Worm (Caenorhabditis elegans) whole organism, L4 larva: ENCODE data around the gene rha-2.

Experiments used
- D1046.2 ChIP-seq: fragments of 200-800 bp; sonication (Bioruptor generic); IDR thresholded peaks from 2 replicates; pipeline ENCODE4 v1.3.6; 2022; ENCODE audit warnings: missing genetic modification characterization, missing compliant biosample characterization
- F26F4.8 ChIP-seq: fragments of 200-800 bp; sonication (Bioruptor generic); conservative IDR thresholded peaks from 2 replicates; pipeline ENCODE4 v1.3.6; 2022; ENCODE audit warnings: missing genetic modification characterization, missing compliant biosample characterization
- T26A8.4 ChIP-seq: fragments of 200-800 bp; sonication (Bioruptor generic); IDR thresholded peaks from 2 replicates; pipeline ENCODE4 v1.3.6; 2022; ENCODE audit warnings: missing genetic modification characterization, missing compliant biosample characterization
- Y5F2A.4 ChIP-seq: fragments of 200-800 bp; sonication (Bioruptor generic); optimal IDR thresholded peaks from 2 replicates; lab custom pipeline; 2018; ENCODE audit warnings: mild to moderate bottlenecking, missing genetic modification characterization, missing compliant biosample characterization
- aly-2 ChIP-seq: sonication (generic microtip); optimal IDR thresholded peaks from 2 replicates; lab custom pipeline; 2018; ENCODE audit warnings: missing biosample characterization, missing genetic modification characterization
- ama-1 ChIP-seq: fragments of 150-350 bp; optimal IDR thresholded peaks from 2 replicates; lab custom pipeline; 2014; ENCODE audit warnings: inconsistent platforms, mixed read lengths
- arid-1 ChIP-seq: fragments of 200-800 bp; sonication (Bioruptor generic); conservative IDR thresholded peaks from 2 replicates; pipeline ENCODE4 v1.3.6; 2022; ENCODE audit warnings: missing genetic modification reagents, missing genetic modification characterization, missing compliant biosample characterization
- attf-4 ChIP-seq: sonication (generic microtip); optimal IDR thresholded peaks from 3 replicates; lab custom pipeline; 2017; ENCODE audit warnings: missing biosample characterization, missing genetic modification characterization
- ceh-44 ChIP-seq: fragments of 200-800 bp; sonication (Bioruptor generic); IDR thresholded peaks from 2 replicates; pipeline ENCODE4 v1.3.6; 2022; ENCODE audit warnings: missing genetic modification reagents, missing genetic modification characterization, missing compliant biosample characterization
- cey-2 ChIP-seq: sonication (generic microtip); optimal IDR thresholded peaks from 3 replicates; lab custom pipeline; 2017; ENCODE audit warnings: missing genetic modification characterization, mild to moderate bottlenecking, missing compliant biosample characterization, antibody characterized with exemption, borderline replicate concordance; ENCODE audit not compliant: insufficient read depth
- ctbp-1 ChIP-seq: fragments of 200-800 bp; sonication (Bioruptor generic); IDR thresholded peaks from 2 replicates; pipeline ENCODE4 v1.3.6; 2022; ENCODE audit warnings: missing genetic modification reagents, missing genetic modification characterization, missing compliant biosample characterization
- daf-16 ChIP-seq, 3 experiments: sonication (generic microtip); optimal IDR thresholded peaks; 2 replicates each; lab custom pipeline; 2016 to 2017; ENCODE audit warnings: missing genetic modification characterization in 3 of 3, missing genetic modification reagents in 3 of 3, mild to moderate bottlenecking in 2 of 3, missing compliant biosample characterization in 2 of 3, missing biosample characterization in 1 of 3, moderate library complexity in 1 of 3
- dmd-8 ChIP-seq: fragments of 200-800 bp; sonication (Bioruptor generic); IDR thresholded peaks from 2 replicates; pipeline ENCODE4 v1.3.6; 2022; ENCODE audit warnings: missing genetic modification characterization, missing compliant biosample characterization
- duxl-1 ChIP-seq: sonication (generic microtip); optimal IDR thresholded peaks from 2 replicates; lab custom pipeline; 2016; ENCODE audit warnings: mild to moderate bottlenecking, missing genetic modification characterization, moderate library complexity, missing compliant biosample characterization; ENCODE audit not compliant: poor library complexity
- dve-1 ChIP-seq: sonication (generic microtip); optimal IDR thresholded peaks from 2 replicates; lab custom pipeline; 2017; ENCODE audit warnings: antibody characterized with exemption, mild to moderate bottlenecking, missing genetic modification characterization, missing compliant biosample characterization; ENCODE audit not compliant: insufficient read depth
- egl-43 ChIP-seq: fragments of 200-800 bp; sonication (Bioruptor generic); IDR thresholded peaks from 2 replicates; pipeline ENCODE4 v1.3.6; 2022; ENCODE audit warnings: missing genetic modification reagents, missing genetic modification characterization, missing compliant biosample characterization
- fos-1 ChIP-seq: fragments of 150-350 bp; optimal IDR thresholded peaks from 2 replicates; lab custom pipeline; 2014; ENCODE audit warnings: missing biosample characterization, missing genetic modification characterization
- hif-1 ChIP-seq, 2 experiments: sonication (generic microtip); optimal IDR thresholded peaks; 2 replicates each; lab custom pipeline; 2016 to 2017; ENCODE audit warnings: missing compliant biosample characterization in 2 of 2, missing genetic modification characterization in 2 of 2, missing genetic modification reagents in 2 of 2, missing genotype in 2 of 2, mild to moderate bottlenecking in 1 of 2
- hlh-11 ChIP-seq: fragments of 200-800 bp; sonication (Bioruptor generic); optimal IDR thresholded peaks from 2 replicates; lab custom pipeline; 2018; ENCODE audit warnings: mild to moderate bottlenecking, missing genetic modification characterization, missing compliant biosample characterization
- hmg-1.1 ChIP-seq: fragments of 200-800 bp; sonication (Bioruptor generic); IDR thresholded peaks from 2 replicates; pipeline ENCODE4 v1.3.6; 2022; ENCODE audit warnings: missing genetic modification reagents, missing genetic modification characterization, missing compliant biosample characterization
- jun-1 ChIP-seq: fragments of 150-350 bp; optimal IDR thresholded peaks from 2 replicates; lab custom pipeline; 2014; ENCODE audit warnings: missing biosample characterization, missing genetic modification reagents, missing genetic modification characterization
- lim-7 ChIP-seq: fragments of 200-800 bp; sonication (Bioruptor generic); IDR thresholded peaks from 2 replicates; pipeline ENCODE4 v1.3.6; 2022; ENCODE audit warnings: missing genetic modification characterization, missing compliant biosample characterization
- lin-1 ChIP-seq: fragments of 200-800 bp; sonication (Bioruptor generic); IDR thresholded peaks from 2 replicates; pipeline ENCODE4 v1.3.6; 2022; ENCODE audit warnings: missing genetic modification reagents, missing genetic modification characterization, missing compliant biosample characterization
- lin-13 ChIP-seq: fragments of 150-350 bp; optimal IDR thresholded peaks from 2 replicates; lab custom pipeline; 2014; ENCODE audit warnings: missing biosample characterization, missing genetic modification reagents, missing genetic modification characterization
- lin-38 ChIP-seq: fragments of 200-800 bp; sonication (Bioruptor generic); IDR thresholded peaks from 2 replicates; pipeline ENCODE4 v1.3.6; 2022; ENCODE audit warnings: missing genetic modification reagents, missing genetic modification characterization, missing compliant biosample characterization
- lin-39 ChIP-seq: fragments of 150-350 bp; optimal IDR thresholded peaks from 2 replicates; lab custom pipeline; 2014; ENCODE audit warnings: missing biosample characterization, missing genetic modification reagents, missing genetic modification characterization
- lsy-2 ChIP-seq, 2 experiments: fragments of 150-350 bp in 1 of 2; sonication (generic microtip) in 1 of 2; optimal IDR thresholded peaks; 2 replicates each; lab custom pipeline; 2014 to 2017; ENCODE audit warnings: missing biosample characterization in 2 of 2, missing genetic modification characterization in 2 of 2
- madf-9 ChIP-seq: fragments of 200-800 bp; sonication (Bioruptor generic); conservative IDR thresholded peaks from 2 replicates; pipeline ENCODE4 v1.3.6; 2022; ENCODE audit warnings: missing genetic modification reagents, missing genetic modification characterization, missing compliant biosample characterization
- mdt-29 ChIP-seq: fragments of 200-800 bp; sonication (Bioruptor generic); IDR thresholded peaks from 2 replicates; pipeline ENCODE4 v1.3.6; 2022; ENCODE audit warnings: missing genetic modification reagents, missing genetic modification characterization, missing compliant biosample characterization
- mep-1 ChIP-seq: fragments of 150-350 bp; sonication (generic microtip); optimal IDR thresholded peaks from 3 replicates; lab custom pipeline; 2014; ENCODE audit warnings: missing biosample characterization, missing genetic modification characterization
- mes-2 ChIP-seq: sonication (generic microtip); optimal IDR thresholded peaks from 2 replicates; lab custom pipeline; 2016; ENCODE audit warnings: missing genotype, mild to moderate bottlenecking, missing genetic modification characterization, missing compliant biosample characterization; ENCODE audit not compliant: poor library complexity, severe bottlenecking
- mxl-2 ChIP-seq: fragments of 200-800 bp; sonication (Bioruptor generic); conservative IDR thresholded peaks from 2 replicates; pipeline ENCODE4 v1.3.6; 2022; ENCODE audit warnings: missing genetic modification reagents, missing genetic modification characterization, missing compliant biosample characterization
- mxl-3 ChIP-seq: fragments of 200-800 bp; sonication (Bioruptor generic); optimal IDR thresholded peaks from 2 replicates; lab custom pipeline; 2018; ENCODE audit warnings: mild to moderate bottlenecking, missing genetic modification characterization, missing compliant biosample characterization
- nhr-10 ChIP-seq: fragments of 150-350 bp; optimal IDR thresholded peaks from 2 replicates; lab custom pipeline; 2014; ENCODE audit warnings: missing biosample characterization, missing genetic modification characterization
- nhr-102 ChIP-seq: sonication (generic microtip); optimal IDR thresholded peaks from 2 replicates; lab custom pipeline; 2016; ENCODE audit warnings: mild to moderate bottlenecking, missing genetic modification characterization, moderate library complexity, missing compliant biosample characterization
- nhr-28 ChIP-seq: fragments of 150-350 bp; optimal IDR thresholded peaks from 2 replicates; lab custom pipeline; 2014; ENCODE audit warnings: missing biosample characterization, missing genetic modification characterization
- nhr-41 ChIP-seq: fragments of 200-800 bp; sonication (Bioruptor generic); IDR thresholded peaks from 2 replicates; pipeline ENCODE4 v1.3.6; 2022; ENCODE audit warnings: missing genetic modification reagents, missing genetic modification characterization, missing compliant biosample characterization
- nhr-76 ChIP-seq: fragments of 150-350 bp; optimal IDR thresholded peaks from 2 replicates; lab custom pipeline; 2014; ENCODE audit warnings: missing biosample characterization, missing genetic modification characterization
- php-3 ChIP-seq: fragments of 200-800 bp; sonication (Bioruptor generic); IDR thresholded peaks from 2 replicates; pipeline ENCODE4 v1.3.6; 2022; ENCODE audit warnings: missing genetic modification reagents, missing genetic modification characterization, missing compliant biosample characterization
- rbr-2 ChIP-seq: sonication (generic microtip); optimal IDR thresholded peaks from 2 replicates; lab custom pipeline; 2016; ENCODE audit warnings: missing genotype, missing genetic modification characterization, missing compliant biosample characterization
- sdz-12 ChIP-seq: fragments of 200-800 bp; sonication (Bioruptor generic); optimal IDR thresholded peaks from 2 replicates; lab custom pipeline; 2018; ENCODE audit warnings: mild to moderate bottlenecking, missing genetic modification characterization, missing compliant biosample characterization
- tra-1 ChIP-seq: fragments of 200-800 bp; sonication (Bioruptor generic); IDR thresholded peaks from 2 replicates; pipeline ENCODE4 v1.3.6; 2022; ENCODE audit warnings: missing genetic modification reagents, missing genetic modification characterization, missing compliant biosample characterization
- unc-62 ChIP-seq, 3 experiments: fragments of 150-350 bp in 1 of 3; sonication (generic microtip); optimal IDR thresholded peaks in 2 of 3; peaks in 1 of 3; 1 replicate in 1 of 3; 2 replicates in 2 of 3; lab custom pipeline; 2014 to 2017; ENCODE audit warnings: missing biosample characterization in 3 of 3, missing genetic modification characterization in 3 of 3, missing genetic modification reagents in 3 of 3, missing genotype in 1 of 3
- vab-7 ChIP-seq: fragments of 200-800 bp; sonication (Bioruptor generic); IDR thresholded peaks from 2 replicates; pipeline ENCODE4 v1.3.6; 2022; ENCODE audit warnings: missing genetic modification reagents, missing genetic modification characterization, missing compliant biosample characterization
- ztf-11 ChIP-seq: fragments of 150-350 bp; optimal IDR thresholded peaks from 2 replicates; lab custom pipeline; 2014; ENCODE audit warnings: missing biosample characterization, missing genetic modification characterization

rha-2 gene

DNA sequence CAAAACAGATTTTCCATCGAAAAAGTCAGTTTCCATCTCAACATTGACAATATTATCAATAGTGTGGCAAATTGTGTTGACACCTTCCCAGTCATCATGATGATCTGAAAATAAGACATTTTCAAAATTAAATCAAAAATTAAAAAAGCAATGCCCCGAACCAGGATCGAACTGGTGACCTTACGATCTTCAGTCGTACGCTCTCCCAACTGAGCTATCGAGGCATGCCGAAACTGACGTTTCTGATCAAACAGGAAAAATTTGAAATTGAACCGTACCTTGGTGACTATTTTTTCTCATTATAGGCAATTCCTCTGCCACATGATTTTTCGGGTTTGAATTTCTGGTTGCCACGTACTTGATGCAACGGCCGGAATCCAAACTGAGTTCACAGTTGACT lies 39.1 kb upstream of the rha-2 start (continued):
- TF ChIP-seq fos-1 (tag; lab: Kevin White, UChicago) (no peak), F26F4.8 (GFP tag; lab: Robert Waterston, UW) (0 out of 2 replicates have a peak, but pooled peaks have one; percentile 36), Y5F2A.4 (GFP tag; lab: Kevin White, UChicago) (no peak), mxl-2 (GFP tag; lab: Robert Waterston, UW) (no peak), vab-7 (GFP tag; lab: Robert Waterston, UW) (0 out of 2 replicates have a peak, but pooled peaks have one; percentile 51)

DNA sequence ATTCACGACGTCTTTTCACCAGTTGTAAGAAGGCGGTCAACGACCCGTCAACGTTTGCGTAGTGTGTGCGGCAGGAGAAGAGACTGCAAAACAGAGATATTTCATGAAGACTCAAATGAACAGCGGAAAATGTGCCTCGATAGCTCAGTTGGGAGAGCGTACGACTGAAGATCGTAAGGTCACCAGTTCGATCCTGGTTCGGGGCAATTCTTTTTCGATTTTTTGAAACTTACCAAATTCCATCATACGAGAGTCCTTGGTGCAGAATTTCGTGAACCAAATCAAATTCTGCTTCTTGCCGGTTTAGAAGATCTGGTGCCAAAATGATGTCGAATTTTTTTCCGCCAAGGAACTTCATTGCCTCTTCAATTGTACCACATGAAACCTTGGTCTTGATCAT lies 38.6 kb upstream of the rha-2 start:
- TF ChIP-seq ctbp-1 (GFP tag; lab: Robert Waterston, UW): peak; percentile 51; the same call in 1 of the 2 replicates
- TF ChIP-seq egl-43 (GFP tag; lab: Robert Waterston, UW): peak; percentile 80
- no peak for TF ChIP-seq nhr-41 (GFP tag; lab: Robert Waterston, UW)
- 0 out of 2 replicates have a peak, but pooled peaks have one; percentile 10 for TF ChIP-seq mxl-2 (GFP tag; lab: Robert Waterston, UW)
- peak in 1 of 2 experiments; percentile 42 for TF ChIP-seq lsy-2 (tag; optimal IDR thresholded peaks at IDR 0.05; lab: Kevin White, UChicago)
- peak in 1 of 2 experiments; percentile 37 for TF ChIP-seq daf-16 (GFP tag; optimal IDR thresholded peaks at IDR 0.05; lab: Kevin White, UChicago)
- peak; percentile 26 for TF ChIP-seq daf-16 (tag; optimal IDR thresholded peaks at IDR 0.05; lab: Kevin White, UChicago)
- peak; percentile 44; the same call in 1 of the 2 replicates for TF ChIP-seq mdt-29 (GFP tag; lab: Robert Waterston, UW)
- peak; percentile 71 for TF ChIP-seq mes-2 (tag; lab: Kevin White, UChicago)
- peak; percentile 47 for TF ChIP-seq lin-13 (GFP tag; lab: Kevin White, UChicago)
- TF ChIP-seq dve-1 (tag; lab: Kevin White, UChicago): peak; percentile 20
- TF ChIP-seq arid-1: peak; percentile 18; the same call in 1 of the 2 replicates
- no peak for TF ChIP-seq cey-2
- TF ChIP-seq jun-1: no peak
- TF ChIP-seq Y5F2A.4 (GFP tag; lab: Kevin White, UChicago): peak; percentile 5
- no peak for TF ChIP-seq fos-1 (tag; lab: Kevin White, UChicago)
- TF ChIP-seq tra-1 (GFP tag; lab: Robert Waterston, UW): no peak
- TF ChIP-seq ceh-44 (GFP tag; lab: Robert Waterston, UW): 0 out of 2 replicates have a peak, but pooled peaks have one; percentile 58
- peak; percentile 51 for TF ChIP-seq mxl-3 (GFP tag; lab: Kevin White, UChicago)
- peak; percentile 71 for TF ChIP-seq lim-7 (GFP tag; lab: Robert Waterston, UW)
- no peak for TF ChIP-seq D1046.2
- peak; percentile 31 for TF ChIP-seq duxl-1 (tag; lab: Kevin White, UChicago)
- peak; percentile 74; the same call in 1 of the 2 replicates for TF ChIP-seq dmd-8 (GFP tag; lab: Robert Waterston, UW)
- TF ChIP-seq php-3: 0 out of 2 replicates have a peak, but pooled peaks have one; percentile 57
- TF ChIP-seq lin-1 (GFP tag; lab: Robert Waterston, UW): peak; percentile 72
- peak; percentile 47 for TF ChIP-seq rbr-2
- TF ChIP-seq hif-1 (tag; optimal IDR thresholded peaks at IDR 0.05; lab: Kevin White, UChicago): peak in 1 of 2 experiments; percentile 17
- no peak for TF ChIP-seq nhr-10 (tag; lab: Kevin White, UChicago)
- TF ChIP-seq T26A8.4 (GFP tag; lab: Robert Waterston, UW): peak; percentile 75
- TF ChIP-seq unc-62 (GFP tag; optimal IDR thresholded peaks at IDR 0.05 in 1 of 2; lab: Kevin White, UChicago): peak in 1 of 2 experiments; percentile 92
- TF ChIP-seq unc-62 (tag; optimal IDR thresholded peaks at IDR 0.05; lab: Kevin White, UChicago): no peak
- TF ChIP-seq sdz-12: no peak
- TF ChIP-seq aly-2 (tag; lab: Kevin White, UChicago): peak; percentile 5
- peak; percentile 73 for TF ChIP-seq lin-38 (GFP tag; lab: Robert Waterston, UW)
- peak; percentile 35; the same call in 1 of the 2 replicates for TF ChIP-seq madf-9 (GFP tag; lab: Robert Waterston, UW)
- TF ChIP-seq ztf-11 (tag; lab: Kevin White, UChicago): no peak
- TF ChIP-seq hlh-11 (tag; lab: Kevin White, UChicago): peak; percentile 14
- peak; percentile 72 for TF ChIP-seq ama-1 (lab: Kevin White, UChicago)
- TF ChIP-seq nhr-28 (tag; lab: Kevin White, UChicago): no peak
- peak; percentile 1 for TF ChIP-seq nhr-102 (tag; lab: Kevin White, UChicago)
- no peak for TF ChIP-seq attf-4 (tag; lab: Kevin White, UChicago)
- no peak for TF ChIP-seq lin-39 (tag; lab: Kevin White, UChicago)
- TF ChIP-seq vab-7 (GFP tag; lab: Robert Waterston, UW): peak; percentile 83
- peak; percentile 34 for TF ChIP-seq mep-1 (tag; lab: Kevin White, UChicago)
- no peak for TF ChIP-seq nhr-76 (tag; lab: Kevin White, UChicago)
- peak; percentile 67 for TF ChIP-seq hmg-1.1
